Worm (Caenorhabditis elegans): ENCODE results near the gene tag-180.

The tag-180 gene

ce11 chrII:11314165-11314564, 15.1 kb downstream of the tag-180 start, which contains the start of gene T24F1.4:
Gene T24F1.4, minus strand, starts transcription at chrII:11314265.
- TF ChIP-seq nhr-25 (tag; optimal IDR thresholded peaks at IDR 0.05) = no peak
- TF ChIP-seq nhr-21 (tag; optimal IDR thresholded peaks at IDR 0.05) = no peak
- no peak for TF ChIP-seq crh-2 (tag; optimal IDR thresholded peaks at IDR 0.05)
- no peak for TF ChIP-seq ztf-11 (tag; optimal IDR thresholded peaks at IDR 0.05)
- TF ChIP-seq aly-2 (tag; optimal IDR thresholded peaks at IDR 0.05) = no peak
- no peak for TF ChIP-seq mdl-1 (tag; optimal IDR thresholded peaks at IDR 0.05)
- TF ChIP-seq lsy-2 (tag; optimal IDR thresholded peaks at IDR 0.05) = no peak
- no peak for TF ChIP-seq sma-9 (GFP tag; optimal IDR thresholded peaks at IDR 0.05)
- no peak for TF ChIP-seq sma-9 (tag; optimal IDR thresholded peaks at IDR 0.05)
- TF ChIP-seq sem-4 (tag; optimal IDR thresholded peaks at IDR 0.05) = no peak
- TF ChIP-seq ZK546.5 (tag; optimal IDR thresholded peaks at IDR 0.05) = no peak
- TF ChIP-seq elt-1 (tag; optimal IDR thresholded peaks at IDR 0.05) = no peak
- no peak for TF ChIP-seq ceh-16 (tag; optimal IDR thresholded peaks at IDR 0.05)
- TF ChIP-seq mab-5 (tag; optimal IDR thresholded peaks at IDR 0.05) = no peak
- no peak for TF ChIP-seq lin-39 (tag; optimal IDR thresholded peaks at IDR 0.05)
- no peak for TF ChIP-seq nhr-11 (tag; optimal IDR thresholded peaks at IDR 0.05)
- TF ChIP-seq C34F6.9 (tag; optimal IDR thresholded peaks at IDR 0.05) = no peak
- no peak for TF ChIP-seq lin-13 (GFP tag; optimal IDR thresholded peaks at IDR 0.05)
- TF ChIP-seq dmd-4 (tag; optimal IDR thresholded peaks at IDR 0.05) = no peak
- TF ChIP-seq nhr-6 (tag; optimal IDR thresholded peaks at IDR 0.05) = no peak

DNA sequence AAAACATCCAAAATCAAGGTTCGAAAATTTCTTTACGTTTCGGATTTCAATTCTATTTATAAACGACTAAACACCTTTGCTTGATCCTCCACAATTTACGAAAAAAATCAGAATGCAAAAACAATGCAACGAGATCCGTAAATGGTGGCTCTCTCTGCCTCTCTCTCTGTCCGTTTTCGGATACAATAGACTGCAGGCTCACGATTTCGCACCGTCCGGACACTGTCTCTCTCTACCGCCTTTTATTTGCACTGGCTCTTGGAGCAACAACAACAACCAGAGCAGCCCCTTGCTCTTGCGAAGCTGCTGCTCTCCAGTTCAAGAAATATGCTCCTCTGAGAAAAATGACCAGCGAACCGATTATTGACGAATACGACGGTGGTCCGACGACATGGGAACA, 17.0 kb downstream of the tag-180 start, which contains the start of gene T24F1.7:
Gene T24F1.7, plus strand, starts transcription at position 301 of the 400 bp plus-strand sequence.
- no peak for TF ChIP-seq nhr-10 (tag; optimal IDR thresholded peaks at IDR 0.05)
- TF ChIP-seq unc-39 (tag; optimal IDR thresholded peaks at IDR 0.05) = no peak
- TF ChIP-seq skn-1 (tag; optimal IDR thresholded peaks at IDR 0.05) = no peak
- TF ChIP-seq ZK546.5 (tag; optimal IDR thresholded peaks at IDR 0.05) = no peak
- no peak for TF ChIP-seq ama-1 (optimal IDR thresholded peaks at IDR 0.05)
- no peak for TF ChIP-seq nhr-77 (tag; optimal IDR thresholded peaks at IDR 0.05)
- TF ChIP-seq sma-9 (GFP tag; optimal IDR thresholded peaks at IDR 0.05) = no peak
- TF ChIP-seq sma-9 (tag; optimal IDR thresholded peaks at IDR 0.05) = no peak
- no peak for TF ChIP-seq gmeb-1 (tag; optimal IDR thresholded peaks at IDR 0.05)
- TF ChIP-seq lin-13 (GFP tag; optimal IDR thresholded peaks at IDR 0.05) = no peak
- TF ChIP-seq mab-5 (tag; optimal IDR thresholded peaks at IDR 0.05) = no peak
- TF ChIP-seq fos-1 (tag; optimal IDR thresholded peaks at IDR 0.05) = no peak
- no peak for TF ChIP-seq sma-3 (GFP tag; optimal IDR thresholded peaks at IDR 0.05)
- no peak for TF ChIP-seq peb-1 (tag; optimal IDR thresholded peaks at IDR 0.05)
- TF ChIP-seq nhr-21 (tag; optimal IDR thresholded peaks at IDR 0.05) = no peak

- TF ChIP-seq ztf-4 (tag; optimal IDR thresholded peaks at IDR 0.05) (no peak), nhr-129 (tag; optimal IDR thresholded peaks at IDR 0.05) (peak; percentile 15), unc-55 (GFP tag; optimal IDR thresholded peaks at IDR 0.05) (no peak), unc-62 (GFP tag; optimal IDR thresholded peaks at IDR 0.05) (no peak), sem-4 (tag; optimal IDR thresholded peaks at IDR 0.05) (no peak), sma-3 (GFP tag; optimal IDR thresholded peaks at IDR 0.05) (no peak), lsy-2 (tag; optimal IDR thresholded peaks at IDR 0.05) (peak in 1 of 2 experiments; percentile 5), fos-1 (tag; optimal IDR thresholded peaks at IDR 0.05) (no peak), blmp-1 (tag; optimal IDR thresholded peaks at IDR 0.05; ENCODE audit: insufficient read depth) (peak; percentile 10), lin-11 (tag; optimal IDR thresholded peaks at IDR 0.05) (no peak), Y55F3AM.14 (GFP tag; optimal IDR thresholded peaks at IDR 0.05) (no peak), sma-9 (GFP tag; optimal IDR thresholded peaks at IDR 0.05) (no peak), sma-9 (tag; optimal IDR thresholded peaks at IDR 0.05) (no peak)
Observed at ce11 chrII:11307953-11308352, 21.3 kb downstream of the tag-180 start.

DNA sequence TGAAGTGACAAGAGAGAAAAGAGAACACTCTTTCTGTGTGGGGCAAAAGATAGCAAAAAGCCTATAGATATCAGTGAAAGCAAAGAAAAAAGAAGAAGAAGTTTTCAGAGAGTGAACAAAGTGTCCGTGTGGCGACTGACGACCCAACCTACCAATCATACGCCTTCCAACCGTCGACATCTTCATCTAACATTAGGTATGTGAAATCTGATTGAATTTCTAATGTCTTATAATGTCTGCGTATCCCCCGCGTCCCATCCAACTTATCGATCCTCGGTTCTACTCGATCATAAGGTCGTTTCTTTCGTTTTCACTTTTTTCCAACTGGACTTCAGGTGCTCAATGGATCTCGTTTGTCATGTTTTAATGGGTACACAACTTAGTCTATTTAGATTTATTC, 21.9 kb downstream of the tag-180 start:
- TF ChIP-seq nhr-12 (tag; optimal IDR thresholded peaks at IDR 0.05) (no peak), blmp-1 (tag; optimal IDR thresholded peaks at IDR 0.05; ENCODE audit: insufficient read depth) (peak; percentile 92), nhr-25 (tag; optimal IDR thresholded peaks at IDR 0.05) (peak; percentile 61), nhr-129 (tag; optimal IDR thresholded peaks at IDR 0.05) (peak; percentile 26), ztf-4 (tag; optimal IDR thresholded peaks at IDR 0.05) (no peak)

Measured in whole organism, L2 larva.